Fruit fly (Drosophila melanogaster): Measurements from ENCODE around the gene CG1486.
A peak's percentile ranks its signal among the peaks of the same experiment; 100 is the strongest.

Gene CG1486

dm6 chrX:21339476-21339931 lies 15.7 kb downstream of the CG1486 start, which contains the start of the genes tty and fliI (continued):
- peak; percentile 22 for TF ChIP-seq Nf-YC (tag; optimal IDR thresholded peaks at IDR 0.05)
- TF ChIP-seq Med (GFP tag) = peak; percentile 98
- TF ChIP-seq Bdp1 (GFP tag; optimal IDR thresholded peaks at IDR 0.05) = peak; percentile 79
- peak; percentile 88 for TF ChIP-seq Awh (GFP tag; IDR thresholded peaks at IDR 0.05)
- peak; percentile 28 for TF ChIP-seq CG8281 (tag; optimal IDR thresholded peaks at IDR 0.05)
- TF ChIP-seq Ssrp (tag; optimal IDR thresholded peaks at IDR 0.05) = peak; percentile 65
- peak; percentile 68 for TF ChIP-seq ftz-f1 (GFP tag; optimal IDR thresholded peaks at IDR 0.05)
- peak; percentile 83 for TF ChIP-seq gem (tag; optimal IDR thresholded peaks at IDR 0.05)
- no peak for TF ChIP-seq kni (GFP tag; optimal IDR thresholded peaks at IDR 0.05)
- peak; percentile 26 for TF ChIP-seq CG6854 (GFP tag; optimal IDR thresholded peaks at IDR 0.05)
- TF ChIP-seq gce (GFP tag; IDR thresholded peaks at IDR 0.05) = peak; percentile 80
- peak; percentile 88 for TF ChIP-seq Antp (GFP tag; optimal IDR thresholded peaks at IDR 0.05)
- peak; percentile 74 for TF ChIP-seq CG32767 (GFP tag; IDR thresholded peaks at IDR 0.05)
- TF ChIP-seq CG1602 (GFP tag; optimal IDR thresholded peaks at IDR 0.05) = peak; percentile 80
- TF ChIP-seq Sin3A (optimal IDR thresholded peaks at IDR 0.05) = peak; percentile 73
- peak; percentile 83 for TF ChIP-seq CG14014 (GFP tag; IDR thresholded peaks at IDR 0.05)
- TF ChIP-seq tin (GFP tag; optimal IDR thresholded peaks at IDR 0.05) = peak; percentile 74
- TF ChIP-seq Hand (GFP tag; optimal IDR thresholded peaks at IDR 0.05) = peak; percentile 30
- TF ChIP-seq trem (tag; optimal IDR thresholded peaks at IDR 0.05) = peak; percentile 60
- peak; percentile 68 for TF ChIP-seq CG17186 (GFP tag; optimal IDR thresholded peaks at IDR 0.05)
- TF ChIP-seq org-1 (GFP tag; optimal IDR thresholded peaks at IDR 0.05) = peak; percentile 54
- peak; percentile 70 for TF ChIP-seq gsb-n (tag; optimal IDR thresholded peaks at IDR 0.05)
- peak; percentile 72 for TF ChIP-seq sens-2 (GFP tag; IDR thresholded peaks at IDR 0.05)
- peak; percentile 89 for TF ChIP-seq tgo (GFP tag; IDR thresholded peaks at IDR 0.05)
- no peak for TF ChIP-seq hkb (optimal IDR thresholded peaks at IDR 0.05)
- peak; percentile 88 for TF ChIP-seq hkb (GFP tag; IDR thresholded peaks at IDR 0.05)
- TF ChIP-seq Doc2 (GFP tag; IDR thresholded peaks at IDR 0.05) = peak; percentile 67
- TF ChIP-seq eyg (GFP tag; optimal IDR thresholded peaks at IDR 0.05) = peak; percentile 66
- TF ChIP-seq Ptx1 (GFP tag; IDR thresholded peaks at IDR 0.05) = peak; percentile 94
- TF ChIP-seq tap (tag; optimal IDR thresholded peaks at IDR 0.05) = peak; percentile 60
- peak; percentile 83 for TF ChIP-seq CG4404 (GFP tag; IDR thresholded peaks at IDR 0.05)
- no peak for TF ChIP-seq corto (GFP tag; optimal IDR thresholded peaks at IDR 0.05)
- TF ChIP-seq zfh2 (GFP tag; optimal IDR thresholded peaks at IDR 0.05) = peak; percentile 90
- peak; percentile 53 for TF ChIP-seq CG13296 (GFP tag; optimal IDR thresholded peaks at IDR 0.05)
- peak; percentile 63 for TF ChIP-seq CG4617 (GFP tag; optimal IDR thresholded peaks at IDR 0.05; ENCODE audit: borderline replicate concordance)
- peak; percentile 70 for TF ChIP-seq MESR4 (GFP tag; optimal IDR thresholded peaks at IDR 0.05)
- no peak for TF ChIP-seq insv (GFP tag; optimal IDR thresholded peaks at IDR 0.05)
- TF ChIP-seq CG12155 (GFP tag; optimal IDR thresholded peaks at IDR 0.05) = peak; percentile 78
- TF ChIP-seq bcd (GFP tag; optimal IDR thresholded peaks at IDR 0.05) = peak; percentile 83
- peak; percentile 73 for TF ChIP-seq CG31441 (GFP tag; IDR thresholded peaks at IDR 0.05)
- no peak for TF ChIP-seq Trl (optimal IDR thresholded peaks at IDR 0.05)
- TF ChIP-seq Trl (GFP tag; optimal IDR thresholded peaks at IDR 0.05) = peak; percentile 80
- peak; percentile 46; the same call in 1 of the 2 replicates for TF ChIP-seq Lim3 (GFP tag; IDR thresholded peaks at IDR 0.05)
- peak; percentile 91 for TF ChIP-seq lilli (GFP tag; optimal IDR thresholded peaks at IDR 0.05)
- peak; percentile 91 for TF ChIP-seq chm (GFP tag; IDR thresholded peaks at IDR 0.05)
- TF ChIP-seq Hmx (GFP tag; optimal IDR thresholded peaks at IDR 0.05) = no peak
- TF ChIP-seq Sry-δ (GFP tag; optimal IDR thresholded peaks at IDR 0.05) = peak; percentile 61
- TF ChIP-seq Six4 (GFP tag; optimal IDR thresholded peaks at IDR 0.05) = peak; percentile 39
- peak; percentile 73 for TF ChIP-seq ATbp (GFP tag; optimal IDR thresholded peaks at IDR 0.05)
- TF ChIP-seq D19A (tag; optimal IDR thresholded peaks at IDR 0.05) = peak; percentile 54
- peak; percentile 74; the same call in 2 of the 3 replicates for TF ChIP-seq so (GFP tag; IDR thresholded peaks at IDR 0.05)
- peak; percentile 79 for TF ChIP-seq CG7839 (tag; optimal IDR thresholded peaks at IDR 0.05)
- peak; percentile 51 for TF ChIP-seq zen (tag; optimal IDR thresholded peaks at IDR 0.05)
